Fruit fly (Drosophila melanogaster): Measurements from ENCODE around the gene cad.

cad gene

dm6 chr2L:20770242-20770769 lies at the start of gene cad (continued):
- TF ChIP-seq CG30403 (GFP tag; optimal IDR thresholded peaks at IDR 0.05) (no peak), jumu (GFP tag; optimal IDR thresholded peaks at IDR 0.05) (no peak), kni (GFP tag; optimal IDR thresholded peaks at IDR 0.05) (no peak), ssp (GFP tag; IDR thresholded peaks at IDR 0.05) (no peak), CG12769 (tag; optimal IDR thresholded peaks at IDR 0.05) (no peak), trem (tag; optimal IDR thresholded peaks at IDR 0.05) (no peak), CG8765 (GFP tag; IDR thresholded peaks at IDR 0.05) (no peak), CG13123 (GFP tag; optimal IDR thresholded peaks at IDR 0.05) (no peak), CG18011 (GFP tag; optimal IDR thresholded peaks at IDR 0.05) (no peak), C15 (GFP tag; IDR thresholded peaks at IDR 0.05) (no peak), sima (GFP tag; optimal IDR thresholded peaks at IDR 0.05) (no peak), ara (GFP tag; IDR thresholded peaks at IDR 0.05) (no peak), CG10979 (tag; optimal IDR thresholded peaks at IDR 0.05) (peak; percentile 29), Lpt (GFP tag; optimal IDR thresholded peaks at IDR 0.05) (no peak), CG10462 (GFP tag; optimal IDR thresholded peaks at IDR 0.05) (no peak), gsb-n (tag; optimal IDR thresholded peaks at IDR 0.05) (peak; percentile 30), CG2889 (GFP tag; IDR thresholded peaks at IDR 0.05) (no peak), CG15514 (GFP tag; optimal IDR thresholded peaks at IDR 0.05) (peak; percentile 45), aop (GFP tag; IDR thresholded peaks at IDR 0.05) (peak; percentile 62; the same call in 1 of the 2 replicates), CG6683 (GFP tag; optimal IDR thresholded peaks at IDR 0.05) (no peak), ken (GFP tag; IDR thresholded peaks at IDR 0.05) (no peak), Neu2 (GFP tag; optimal IDR thresholded peaks at IDR 0.05; ENCODE audit: borderline replicate concordance) (no peak), dpn (GFP tag; optimal IDR thresholded peaks at IDR 0.05) (no peak), CG12744 (GFP tag; optimal IDR thresholded peaks at IDR 0.05) (no peak), trh (GFP tag; optimal IDR thresholded peaks at IDR 0.05) (no peak), Sox100B (GFP tag; optimal IDR thresholded peaks at IDR 0.05) (no peak), shn (GFP tag; optimal IDR thresholded peaks at IDR 0.05) (no peak), Dp (GFP tag; optimal IDR thresholded peaks at IDR 0.05) (no peak), phol (tag; optimal IDR thresholded peaks at IDR 0.05) (peak; percentile 96), HLH54F (GFP tag; optimal IDR thresholded peaks at IDR 0.05) (no peak), CG32532 (GFP tag; IDR thresholded peaks at IDR 0.05) (peak; percentile 52; the same call in 1 of the 2 replicates), ATbp (GFP tag; optimal IDR thresholded peaks at IDR 0.05) (no peak), HLH3B (GFP tag; IDR thresholded peaks at IDR 0.05) (no peak), Hr78 (GFP tag; optimal IDR thresholded peaks at IDR 0.05) (no peak), lov (optimal IDR thresholded peaks at IDR 0.05) (no peak), lov (GFP tag; IDR thresholded peaks at IDR 0.05) (peak; percentile 56; the same call in 1 of the 3 replicates), hb (GFP tag; IDR thresholded peaks at IDR 0.05; ENCODE audit: partially characterized antibody) (no peak), seq (GFP tag; IDR thresholded peaks at IDR 0.05) (peak; percentile 99), Drgx (GFP tag; IDR thresholded peaks at IDR 0.05) (peak; percentile 56; the same call in 1 of the 2 replicates), dmrt11E (tag; optimal IDR thresholded peaks at IDR 0.05) (no peak), CrebB (tag; optimal IDR thresholded peaks at IDR 0.05) (peak; percentile 43), CG31365 (tag; optimal IDR thresholded peaks at IDR 0.05) (peak; percentile 44), btn (GFP tag; optimal IDR thresholded peaks at IDR 0.05) (no peak), CG13424 (tag; optimal IDR thresholded peaks at IDR 0.05) (peak; percentile 11), Trl (optimal IDR thresholded peaks at IDR 0.05) (no peak), Trl (GFP tag; optimal IDR thresholded peaks at IDR 0.05) (no peak), dysf (GFP tag; IDR thresholded peaks at IDR 0.05) (no peak), twi (tag; optimal IDR thresholded peaks at IDR 0.05) (peak; percentile 25), exex (tag; optimal IDR thresholded peaks at IDR 0.05) (no peak), jigr1 (GFP tag; IDR thresholded peaks at IDR 0.05) (no peak), Atf-2 (GFP tag; optimal IDR thresholded peaks at IDR 0.05) (no peak), CG3838 (GFP tag; optimal IDR thresholded peaks at IDR 0.05) (no peak)

Measured in whole organism, embryonic.